Fruit fly (Drosophila melanogaster) whole organism, prepupa: Measurements from ENCODE around the gene Plp.

ENCODE experiments used
- Blimp-1 ChIP-seq: fragments of 200-800 bp; sonication (Bioruptor generic); optimal IDR thresholded peaks from 3 replicates; lab custom pipeline; 2017; ENCODE audit warnings: missing biosample characterization, missing genetic modification characterization, mild to moderate bottlenecking, moderate library complexity, missing genetic modification reagents
- CG10631 ChIP-seq: fragments of 200-800 bp; sonication (Bioruptor generic); optimal IDR thresholded peaks from 2 replicates; lab custom pipeline; 2016; ENCODE audit warnings: missing biosample characterization, missing genetic modification characterization
- CG10669 ChIP-seq: fragments of 200-800 bp; sonication (Bioruptor generic); optimal IDR thresholded peaks from 3 replicates; lab custom pipeline; 2018; ENCODE audit warnings: missing biosample characterization, mild to moderate bottlenecking, missing genetic modification characterization, moderate library complexity
- CG11762 ChIP-seq: fragments of 200-800 bp; sonication (Bioruptor generic); optimal IDR thresholded peaks from 3 replicates; lab custom pipeline; 2016; ENCODE audit warnings: missing biosample characterization, missing genetic modification characterization; ENCODE audit not compliant: insufficient read depth
- CG11902 ChIP-seq: fragments of 200-800 bp; sonication (Bioruptor generic); optimal IDR thresholded peaks from 3 replicates; lab custom pipeline; 2016; ENCODE audit warnings: missing biosample characterization, missing genetic modification characterization
- CG15336 ChIP-seq: fragments of 200-800 bp; sonication (Bioruptor generic); IDR thresholded peaks from 2 replicates; pipeline ENCODE4 v1.3.6; 2022; ENCODE audit warnings: missing biosample characterization, missing genetic modification characterization
- CG1621 ChIP-seq: fragments of 200-800 bp; sonication (Bioruptor generic); optimal IDR thresholded peaks from 3 replicates; lab custom pipeline; 2018; ENCODE audit warnings: missing biosample characterization, mild to moderate bottlenecking, missing genetic modification characterization
- CG16779 ChIP-seq: fragments of 200-800 bp; sonication (Bioruptor generic); optimal IDR thresholded peaks from 3 replicates; lab custom pipeline; 2017; ENCODE audit warnings: missing biosample characterization, mild to moderate bottlenecking, missing genetic modification characterization
- CG3032 ChIP-seq: fragments of 200-800 bp; optimal IDR thresholded peaks from 2 replicates; lab custom pipeline; 2019; ENCODE audit warnings: missing biosample characterization, mild to moderate bottlenecking, missing genetic modification characterization, moderate library complexity
- CG32006 ChIP-seq: fragments of 200-800 bp; sonication (Bioruptor generic); optimal IDR thresholded peaks from 3 replicates; lab custom pipeline; 2017; ENCODE audit warnings: missing biosample characterization, mild to moderate bottlenecking, missing genetic modification characterization
- CG34406 ChIP-seq: fragments of 200-800 bp; sonication (Bioruptor generic); optimal IDR thresholded peaks from 3 replicates; lab custom pipeline; 2016; ENCODE audit warnings: missing biosample characterization, missing genetic modification characterization
- CG4318 ChIP-seq: fragments of 200-800 bp; sonication (Bioruptor generic); optimal IDR thresholded peaks from 3 replicates; lab custom pipeline; 2017; ENCODE audit warnings: missing biosample characterization, mild to moderate bottlenecking, missing genetic modification characterization
- CG6163 ChIP-seq: fragments of 200-800 bp; sonication (Bioruptor generic); IDR thresholded peaks from 3 replicates; pipeline ENCODE4 v1.3.6; 2022; ENCODE audit warnings: missing biosample characterization, missing genetic modification characterization
- CG6276 ChIP-seq: fragments of 200-800 bp; sonication (Bioruptor generic); optimal IDR thresholded peaks from 2 replicates; lab custom pipeline; 2017; ENCODE audit warnings: missing biosample characterization, mild to moderate bottlenecking, missing genetic modification characterization
- CG6792 ChIP-seq: fragments of 200-800 bp; sonication (Bioruptor generic); optimal IDR thresholded peaks from 3 replicates; lab custom pipeline; 2016; ENCODE audit warnings: missing biosample characterization, missing genetic modification characterization
- CG6808 ChIP-seq: fragments of 200-800 bp; sonication (Bioruptor generic); optimal IDR thresholded peaks from 3 replicates; lab custom pipeline; 2017; ENCODE audit warnings: missing biosample characterization, missing genetic modification characterization, mild to moderate bottlenecking, moderate library complexity, missing genetic modification reagents
- CG6854 ChIP-seq: fragments of 200-800 bp; sonication (Bioruptor generic); optimal IDR thresholded peaks from 2 replicates; lab custom pipeline; 2017; ENCODE audit warnings: missing biosample characterization, mild to moderate bottlenecking, missing genetic modification characterization
- CG7368 ChIP-seq: fragments of 200-800 bp; sonication (Bioruptor generic); optimal IDR thresholded peaks from 3 replicates; lab custom pipeline; 2016; ENCODE audit warnings: missing biosample characterization, missing genetic modification characterization
- CG9139 ChIP-seq: fragments of 200-800 bp; sonication (Bioruptor generic); optimal IDR thresholded peaks from 3 replicates; lab custom pipeline; 2017; ENCODE audit warnings: missing biosample characterization, mild to moderate bottlenecking, missing genetic modification characterization
- Eip78C ChIP-seq: fragments of 200-800 bp; sonication (Bioruptor generic); peaks from one replicate; lab custom pipeline; 2016; ENCODE audit warnings: missing biosample characterization, missing genetic modification characterization
- Eip93F ChIP-seq: fragments of 200-800 bp; sonication (Bioruptor generic); optimal IDR thresholded peaks from 2 replicates; lab custom pipeline; 2016; ENCODE audit warnings: missing biosample characterization, mild to moderate bottlenecking, missing genetic modification characterization
- Ets21C ChIP-seq: fragments of 200-800 bp; sonication (Bioruptor generic); optimal IDR thresholded peaks from 3 replicates; lab custom pipeline; 2016; ENCODE audit warnings: missing biosample characterization, missing genetic modification characterization
- Ets96B ChIP-seq: fragments of 200-800 bp; optimal IDR thresholded peaks from 2 replicates; lab custom pipeline; 2019; ENCODE audit warnings: missing biosample characterization, mild to moderate bottlenecking, missing genetic modification characterization, moderate library complexity
- Gug ChIP-seq: fragments of 200-800 bp; sonication (Bioruptor generic); IDR thresholded peaks from 2 replicates; pipeline ENCODE4 v1.3.6; 2022; ENCODE audit warnings: missing biosample characterization, missing genetic modification characterization
- Hr38 ChIP-seq: sonication (Bioruptor generic); optimal IDR thresholded peaks from 2 replicates; lab custom pipeline; 2016; ENCODE audit warnings: missing biosample characterization, missing genetic modification characterization
- Hr39 ChIP-seq: fragments of 200-800 bp; sonication (Bioruptor generic); optimal IDR thresholded peaks from 2 replicates; lab custom pipeline; 2016; ENCODE audit warnings: missing biosample characterization, missing genetic modification characterization
- Hr4 ChIP-seq: fragments of 200-800 bp; sonication (Bioruptor generic); optimal IDR thresholded peaks from 3 replicates; lab custom pipeline; 2016; ENCODE audit warnings: missing biosample characterization, missing genetic modification characterization
- Lpt ChIP-seq: fragments of 200-800 bp; sonication (Bioruptor generic); optimal IDR thresholded peaks from 3 replicates; lab custom pipeline; 2016; ENCODE audit warnings: missing biosample characterization, missing genetic modification characterization
- Met ChIP-seq: fragments of 200-800 bp; sonication (Bioruptor generic); optimal IDR thresholded peaks from 3 replicates; lab custom pipeline; 2016; ENCODE audit warnings: missing biosample characterization, missing genetic modification characterization
- OdsH ChIP-seq: fragments of 200-800 bp; sonication (Bioruptor generic); optimal IDR thresholded peaks from 3 replicates; lab custom pipeline; 2016; ENCODE audit warnings: missing biosample characterization, missing genetic modification characterization
- Sox102F ChIP-seq: fragments of 200-800 bp; sonication (Bioruptor generic); optimal IDR thresholded peaks from 2 replicates; lab custom pipeline; 2016; ENCODE audit warnings: missing biosample characterization, mild to moderate bottlenecking, missing genetic modification characterization
- acj6 ChIP-seq: fragments of 200-800 bp; sonication (Bioruptor generic); optimal IDR thresholded peaks from 3 replicates; lab custom pipeline; 2016; ENCODE audit warnings: missing biosample characterization, missing genetic modification characterization
- dac ChIP-seq: fragments of 200-800 bp; sonication (Bioruptor generic); optimal IDR thresholded peaks from 2 replicates; lab custom pipeline; 2017; ENCODE audit warnings: missing biosample characterization, mild to moderate bottlenecking, missing genetic modification characterization
- dsx ChIP-seq: fragments of 200-800 bp; optimal IDR thresholded peaks from 3 replicates; lab custom pipeline; 2019; ENCODE audit warnings: missing biosample characterization, mild to moderate bottlenecking, missing genetic modification characterization, moderate library complexity; ENCODE audit not compliant: poor library complexity, severe bottlenecking
- eg ChIP-seq: fragments of 200-800 bp; sonication (Bioruptor generic); IDR thresholded peaks from 3 replicates; pipeline ENCODE4 v1.3.6; 2022; ENCODE audit warnings: missing biosample characterization, missing genetic modification characterization
- esn ChIP-seq: fragments of 200-800 bp; sonication (Bioruptor generic); optimal IDR thresholded peaks from 2 replicates; lab custom pipeline; 2016; ENCODE audit warnings: missing biosample characterization, mild to moderate bottlenecking, missing genetic modification characterization, moderate library complexity
- fd59A ChIP-seq: fragments of 200-800 bp; sonication (Bioruptor generic); optimal IDR thresholded peaks from 2 replicates; lab custom pipeline; 2017; ENCODE audit warnings: missing biosample characterization, mild to moderate bottlenecking, missing genetic modification characterization, missing genetic modification reagents
- lz ChIP-seq: fragments of 200-800 bp; sonication (Bioruptor generic); optimal IDR thresholded peaks from 3 replicates; lab custom pipeline; 2016; ENCODE audit warnings: missing biosample characterization, missing genetic modification characterization
- net ChIP-seq: fragments of 200-800 bp; sonication (Bioruptor generic); optimal IDR thresholded peaks from 3 replicates; lab custom pipeline; 2016; ENCODE audit warnings: missing biosample characterization, missing genetic modification characterization
- pdm3 ChIP-seq: fragments of 200-800 bp; sonication (Bioruptor generic); optimal IDR thresholded peaks from 3 replicates; lab custom pipeline; 2016; ENCODE audit warnings: missing biosample characterization, missing genetic modification characterization
- salr ChIP-seq, 2 experiments: fragments of 200-800 bp; sonication (Bioruptor generic); optimal IDR thresholded peaks; 3 replicates each; lab custom pipeline; 2016 to 2018; ENCODE audit warnings: missing biosample characterization in 2 of 2, missing genetic modification characterization in 2 of 2, mild to moderate bottlenecking in 1 of 2
- spab ChIP-seq: fragments of 200-800 bp; sonication (Bioruptor generic); optimal IDR thresholded peaks from 2 replicates; lab custom pipeline; 2017; ENCODE audit warnings: missing biosample characterization, mild to moderate bottlenecking, missing genetic modification characterization, missing genetic modification reagents
- ss ChIP-seq, 2 experiments: fragments of 200-800 bp; sonication (Bioruptor generic); optimal IDR thresholded peaks; 2 replicates in 1 of 2; 3 replicates in 1 of 2; lab custom pipeline; 2017 to 2018; ENCODE audit warnings: mild to moderate bottlenecking in 2 of 2, missing biosample characterization in 2 of 2, missing genetic modification characterization in 2 of 2, moderate library complexity in 1 of 2
- svp ChIP-seq: fragments of 200-800 bp; sonication (Bioruptor generic); peaks from one replicate; lab custom pipeline; 2016; ENCODE audit warnings: missing biosample characterization, missing genetic modification characterization
- topi ChIP-seq: fragments of 200-800 bp; sonication (Bioruptor generic); optimal IDR thresholded peaks from 3 replicates; lab custom pipeline; 2016; ENCODE audit warnings: missing biosample characterization, missing genetic modification characterization
- vri ChIP-seq: fragments of 200-800 bp; sonication (Bioruptor generic); optimal IDR thresholded peaks from 3 replicates; lab custom pipeline; 2016; ENCODE audit warnings: missing biosample characterization, mild to moderate bottlenecking, missing genetic modification characterization

Gene Plp

dm6 chr3L:15104849-15105555, 10.5 kb upstream of the Plp start (continued):
- TF ChIP-seq CG6854 (GFP tag; lab: Kevin White, UChicago) (peak; percentile 100), CG6792 (GFP tag; lab: Kevin White, UChicago) (peak; percentile 93), CG6276 (GFP tag; lab: Kevin White, UChicago) (peak; percentile 87), dsx (GFP tag; lab: Kevin White, UChicago) (peak; percentile 87), CG10669 (GFP tag; lab: Kevin White, UChicago) (peak; percentile 87), Eip93F (GFP tag; lab: Kevin White, UChicago) (peak; percentile 88), CG7368 (GFP tag; lab: Kevin White, UChicago) (peak; percentile 73), eg (peak; percentile 86), esn (GFP tag; lab: Kevin White, UChicago) (peak; percentile 95)

dm6 chr3L:15103988-15104848, 9.7 kb upstream of the Plp start:
- peak; percentile 19 for TF ChIP-seq CG1621 (tag; lab: Kevin White, UChicago)
- TF ChIP-seq CG7368 (GFP tag; lab: Kevin White, UChicago): no peak
- no peak for TF ChIP-seq CG15336 (GFP tag; lab: Robert Waterston, UW)
- no peak for TF ChIP-seq vri (GFP tag; lab: Kevin White, UChicago)
- peak; percentile 72 for TF ChIP-seq svp (GFP tag; lab: Kevin White, UChicago)
- peak; percentile 2 for TF ChIP-seq CG3032 (tag; lab: Kevin White, UChicago)
- peak; percentile 17 for TF ChIP-seq Met (GFP tag; lab: Kevin White, UChicago)
- no peak for TF ChIP-seq Ets96B (tag; lab: Kevin White, UChicago)
- no peak for TF ChIP-seq Ets21C (GFP tag; lab: Kevin White, UChicago)
- TF ChIP-seq OdsH (GFP tag; lab: Kevin White, UChicago): no peak
- TF ChIP-seq Blimp-1 (GFP tag; lab: Kevin White, UChicago): peak; percentile 2
- no peak for TF ChIP-seq Hr4 (GFP tag; lab: Kevin White, UChicago)
- peak; percentile 37 for TF ChIP-seq Lpt (GFP tag; lab: Kevin White, UChicago)
- TF ChIP-seq CG4318 (GFP tag; lab: Kevin White, UChicago): no peak
- TF ChIP-seq ss (GFP tag; optimal IDR thresholded peaks at IDR 0.05; lab: Kevin White, UChicago): peak; percentile 26 to 76
- no peak for TF ChIP-seq Hr39 (GFP tag; lab: Kevin White, UChicago)
- no peak for TF ChIP-seq CG10669 (GFP tag; lab: Kevin White, UChicago)
- TF ChIP-seq spab (GFP tag; lab: Kevin White, UChicago): no peak
- TF ChIP-seq CG11902 (GFP tag; lab: Kevin White, UChicago): no peak
- TF ChIP-seq Gug (GFP tag; lab: Robert Waterston, UW): peak; percentile 19; the same call in 1 of the 2 replicates
- TF ChIP-seq salr (GFP tag; optimal IDR thresholded peaks at IDR 0.05; lab: Kevin White, UChicago): peak in 1 of 2 experiments; percentile 1
- no peak for TF ChIP-seq CG32006
- peak; percentile 49 for TF ChIP-seq Eip78C (GFP tag; lab: Kevin White, UChicago)
- TF ChIP-seq pdm3 (GFP tag; lab: Kevin White, UChicago): no peak
- no peak for TF ChIP-seq acj6 (GFP tag; lab: Kevin White, UChicago)
- TF ChIP-seq CG6163: peak; percentile 17; the same call in 1 of the 3 replicates
- TF ChIP-seq dac (GFP tag; lab: Kevin White, UChicago): no peak
- peak; percentile 10 for TF ChIP-seq CG34406 (GFP tag; lab: Kevin White, UChicago)
- no peak for TF ChIP-seq Hr38 (GFP tag; lab: Kevin White, UChicago)
- no peak for TF ChIP-seq lz (GFP tag; lab: Kevin White, UChicago)
- no peak for TF ChIP-seq CG6808 (GFP tag; lab: Kevin White, UChicago)
- TF ChIP-seq CG16779 (tag; lab: Kevin White, UChicago): no peak
- no peak for TF ChIP-seq dsx (GFP tag; lab: Kevin White, UChicago)
- TF ChIP-seq fd59A (GFP tag; lab: Kevin White, UChicago): no peak
- TF ChIP-seq CG9139 (GFP tag; lab: Kevin White, UChicago): peak; percentile 8
- no peak for TF ChIP-seq topi
- TF ChIP-seq CG11762 (GFP tag; lab: Kevin White, UChicago): no peak
- peak; percentile 42 for TF ChIP-seq net (GFP tag; lab: Kevin White, UChicago)
- TF ChIP-seq CG10631: no peak
- no peak for TF ChIP-seq Sox102F (GFP tag; lab: Kevin White, UChicago)
- TF ChIP-seq Eip93F (GFP tag; lab: Kevin White, UChicago): no peak
